Worm (Caenorhabditis elegans) whole organism, L4/young adult: ENCODE results near the gene set-1.

Experiments used
- dao-5 ChIP-seq: sonication (generic microtip); optimal IDR thresholded peaks from 2 replicates; lab custom pipeline; 2016; ENCODE audit warnings: missing genotype, missing genetic modification characterization, moderate library complexity, missing compliant biosample characterization
- him-1 ChIP-seq: sonication (generic microtip); optimal IDR thresholded peaks from 2 replicates; lab custom pipeline; 2016; ENCODE audit warnings: missing genotype, missing genetic modification reagents, missing genetic modification characterization, missing compliant biosample characterization

ce11 chrIII:6479439-6479838 is 27.3 kb upstream of the set-1 start:
- TF ChIP-seq him-1 (no peak), dao-5 (tag; lab: Kevin White, UChicago) (no peak)
